Worm (Caenorhabditis elegans): ENCODE results near the gene cwf-19L2.

Gene cwf-19L2

ce11 chrIII:7299466-7299865 lies 6.0 kb downstream of the cwf-19L2 start, which contains the start of the genes B0361.14 and B0361.9:
TSS of gene B0361.14 (minus strand) at chrIII:7299531.
TSS of gene B0361.9 (minus strand) at chrIII:7299631.
- TF ChIP-seq ets-7 (tag; optimal IDR thresholded peaks at IDR 0.05) = no peak
- TF ChIP-seq tbx-11 (GFP tag; IDR thresholded peaks at IDR 0.05) = no peak
- TF ChIP-seq ama-1 (optimal IDR thresholded peaks at IDR 0.05) = no peak
- no peak for TF ChIP-seq hnd-1 (tag; optimal IDR thresholded peaks at IDR 0.05)
- TF ChIP-seq sea-1 (GFP tag; conservative IDR thresholded peaks at IDR 0.05) = no peak
- TF ChIP-seq hmg-4 (GFP tag; optimal IDR thresholded peaks at IDR 0.05) = no peak
- no peak for TF ChIP-seq B0310.2 (tag; optimal IDR thresholded peaks at IDR 0.05)
- no peak for TF ChIP-seq ceh-36 (tag; optimal IDR thresholded peaks at IDR 0.05)
- no peak for TF ChIP-seq ceh-13 (GFP tag; optimal IDR thresholded peaks at IDR 0.05)

DNA sequence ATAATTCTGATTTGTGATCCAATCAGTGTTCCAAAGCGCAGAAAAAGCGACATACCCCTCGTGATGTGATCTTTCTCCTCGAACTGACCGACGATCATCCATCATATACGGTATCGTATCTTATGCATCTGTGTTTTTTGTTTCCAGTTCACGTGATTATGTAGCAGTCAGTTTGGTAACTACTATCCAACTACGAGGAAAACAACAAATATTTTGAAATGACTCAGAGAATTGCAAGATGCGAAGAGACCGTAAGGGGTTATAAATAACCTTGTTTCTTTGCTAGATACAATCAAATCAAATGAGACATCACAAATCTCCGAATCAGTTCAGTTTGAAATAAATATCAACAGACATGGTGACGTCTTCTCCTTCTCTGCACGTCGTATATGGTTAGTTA lies 6.7 kb downstream of the cwf-19L2 start:
- TF ChIP-seq ceh-36 (tag; optimal IDR thresholded peaks at IDR 0.05) = no peak
- TF ChIP-seq hmbx-1 (tag; optimal IDR thresholded peaks at IDR 0.05) = no peak
- no peak for TF ChIP-seq scrt-1 (GFP tag; IDR thresholded peaks at IDR 0.05)
- TF ChIP-seq ceh-13 (GFP tag; optimal IDR thresholded peaks at IDR 0.05) = no peak
- no peak for TF ChIP-seq tbx-11 (GFP tag; IDR thresholded peaks at IDR 0.05)
- TF ChIP-seq ama-1 (optimal IDR thresholded peaks at IDR 0.05) = no peak
- no peak for TF ChIP-seq aly-1 (tag; optimal IDR thresholded peaks at IDR 0.05)
- TF ChIP-seq pes-1 (GFP tag; IDR thresholded peaks at IDR 0.05) = no peak
- no peak for TF ChIP-seq tbx-37 (GFP tag; conservative IDR thresholded peaks at IDR 0.05)
- no peak for TF ChIP-seq hmg-4 (GFP tag; optimal IDR thresholded peaks at IDR 0.05)
- TF ChIP-seq hnd-1 (tag; optimal IDR thresholded peaks at IDR 0.05) = no peak
- TF ChIP-seq sea-1 (GFP tag; conservative IDR thresholded peaks at IDR 0.05) = no peak
- no peak for TF ChIP-seq flt-1 (GFP tag; IDR thresholded peaks at IDR 0.05)
- no peak for TF ChIP-seq B0310.2 (tag; optimal IDR thresholded peaks at IDR 0.05)
- no peak for TF ChIP-seq F13C5.2 (tag; optimal IDR thresholded peaks at IDR 0.05)
- TF ChIP-seq ets-7 (tag; optimal IDR thresholded peaks at IDR 0.05) = no peak

- TF ChIP-seq F13C5.2 (tag; optimal IDR thresholded peaks at IDR 0.05) (no peak), flt-1 (GFP tag; IDR thresholded peaks at IDR 0.05) (no peak), hmbx-1 (tag; optimal IDR thresholded peaks at IDR 0.05) (no peak), B0310.2 (tag; optimal IDR thresholded peaks at IDR 0.05) (no peak), sea-1 (GFP tag; conservative IDR thresholded peaks at IDR 0.05) (no peak), tbx-37 (GFP tag; conservative IDR thresholded peaks at IDR 0.05) (no peak), ama-1 (optimal IDR thresholded peaks at IDR 0.05) (no peak), ets-7 (tag; optimal IDR thresholded peaks at IDR 0.05) (no peak), pes-1 (GFP tag; IDR thresholded peaks at IDR 0.05) (no peak)
Measured at ce11 chrIII:7300763-7301162, 7.3 kb downstream of the cwf-19L2 start.

- TF ChIP-seq ceh-36 (tag; optimal IDR thresholded peaks at IDR 0.05) (no peak), ceh-13 (GFP tag; optimal IDR thresholded peaks at IDR 0.05) (no peak), ets-7 (tag; optimal IDR thresholded peaks at IDR 0.05) (no peak), sea-1 (GFP tag; conservative IDR thresholded peaks at IDR 0.05) (no peak), hnd-1 (tag; optimal IDR thresholded peaks at IDR 0.05) (no peak)
Measured at ce11 chrIII:7301668-7302067, 8.2 kb downstream of the cwf-19L2 start.

DNA sequence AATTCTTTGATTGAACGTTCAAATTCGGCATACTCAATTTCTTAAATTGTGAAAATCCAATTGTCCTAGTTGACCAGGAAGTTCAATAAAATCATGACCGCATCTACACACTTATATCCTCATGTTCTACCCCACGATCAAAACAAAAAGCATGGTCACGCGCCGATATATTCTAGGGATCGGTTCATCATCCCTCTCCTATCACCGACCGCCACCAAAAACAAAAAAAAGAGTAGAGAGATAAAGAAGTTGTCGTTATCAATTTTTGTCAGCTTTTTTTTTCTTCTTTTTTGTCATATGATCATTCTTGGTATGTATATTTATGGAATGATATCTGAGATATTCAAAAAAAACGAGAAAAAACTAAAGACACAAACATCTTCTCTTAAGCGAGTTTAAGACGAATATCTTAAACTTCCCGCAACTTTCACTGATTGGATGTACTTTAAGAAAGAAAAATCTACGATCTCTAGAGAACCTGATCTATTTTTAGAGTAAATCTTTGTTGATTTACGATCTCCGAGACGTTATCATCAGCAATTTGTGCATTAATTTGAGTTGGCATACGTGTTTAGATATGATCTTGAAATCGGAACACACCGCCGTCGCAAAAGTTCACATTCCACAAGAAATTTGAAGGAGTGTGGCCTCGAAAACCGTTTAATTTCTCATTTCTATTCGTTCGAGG lies 11.7 kb downstream of the cwf-19L2 start:
- no peak for TF ChIP-seq ceh-36 (tag; optimal IDR thresholded peaks at IDR 0.05)
- no peak for TF ChIP-seq ets-7 (tag; optimal IDR thresholded peaks at IDR 0.05)
- no peak for TF ChIP-seq tbx-37 (GFP tag; conservative IDR thresholded peaks at IDR 0.05)
- TF ChIP-seq ceh-13 (GFP tag; optimal IDR thresholded peaks at IDR 0.05) = no peak
- no peak for TF ChIP-seq F13C5.2 (tag; optimal IDR thresholded peaks at IDR 0.05)
- TF ChIP-seq flt-1 (GFP tag; IDR thresholded peaks at IDR 0.05) = no peak
- no peak for TF ChIP-seq B0310.2 (tag; optimal IDR thresholded peaks at IDR 0.05)
- TF ChIP-seq pes-1 (GFP tag; IDR thresholded peaks at IDR 0.05) = no peak
- TF ChIP-seq hmbx-1 (tag; optimal IDR thresholded peaks at IDR 0.05) = no peak
- TF ChIP-seq hnd-1 (tag; optimal IDR thresholded peaks at IDR 0.05) = no peak
- TF ChIP-seq ama-1 (optimal IDR thresholded peaks at IDR 0.05) = no peak
- no peak for TF ChIP-seq tra-4 (tag; optimal IDR thresholded peaks at IDR 0.05)
- no peak for TF ChIP-seq scrt-1 (GFP tag; IDR thresholded peaks at IDR 0.05)
- no peak for TF ChIP-seq aly-1 (tag; optimal IDR thresholded peaks at IDR 0.05)
- TF ChIP-seq hmg-4 (GFP tag; optimal IDR thresholded peaks at IDR 0.05) = no peak
- TF ChIP-seq tbx-11 (GFP tag; IDR thresholded peaks at IDR 0.05) = no peak
- TF ChIP-seq sea-1 (GFP tag; conservative IDR thresholded peaks at IDR 0.05) = no peak

ce11 chrIII:7305649-7305977 lies 12.2 kb downstream of the cwf-19L2 start:
- TF ChIP-seq pes-1 (GFP tag; IDR thresholded peaks at IDR 0.05) (no peak), hmg-4 (GFP tag; optimal IDR thresholded peaks at IDR 0.05) (no peak), tbx-37 (GFP tag; conservative IDR thresholded peaks at IDR 0.05) (no peak), ets-7 (tag; optimal IDR thresholded peaks at IDR 0.05) (no peak), aly-1 (tag; optimal IDR thresholded peaks at IDR 0.05) (no peak), tbx-11 (GFP tag; IDR thresholded peaks at IDR 0.05) (no peak), scrt-1 (GFP tag; IDR thresholded peaks at IDR 0.05) (no peak), hnd-1 (tag; optimal IDR thresholded peaks at IDR 0.05) (no peak), ceh-13 (GFP tag; optimal IDR thresholded peaks at IDR 0.05) (no peak), hmbx-1 (tag; optimal IDR thresholded peaks at IDR 0.05) (no peak), F13C5.2 (tag; optimal IDR thresholded peaks at IDR 0.05) (no peak), B0310.2 (tag; optimal IDR thresholded peaks at IDR 0.05) (no peak), ceh-36 (tag; optimal IDR thresholded peaks at IDR 0.05) (no peak)

DNA sequence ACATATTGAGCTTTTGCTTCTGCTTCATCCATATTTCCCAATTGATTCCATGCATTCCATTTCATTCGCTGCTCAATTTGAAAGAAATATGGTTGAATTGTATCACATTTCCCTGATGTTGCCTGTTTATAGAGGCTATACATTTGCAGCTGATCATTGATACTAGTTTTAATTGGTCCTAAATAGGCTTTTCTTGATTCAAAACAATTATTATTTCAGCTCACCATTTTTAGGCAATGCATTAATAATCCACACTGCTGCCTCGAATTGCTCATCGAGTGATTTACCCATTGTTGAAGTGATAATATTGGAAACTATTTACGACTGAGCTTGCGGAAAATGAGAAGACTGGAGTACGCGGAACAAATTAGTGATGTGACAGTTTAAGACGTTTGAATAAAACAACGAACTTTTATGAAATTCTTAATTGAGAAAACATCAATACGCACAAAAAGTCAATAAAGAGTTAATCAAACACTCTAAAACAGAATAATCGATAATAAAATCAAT lies 15.2 kb downstream of the cwf-19L2 start, which contains the start of gene acbp-4:
TSS of gene acbp-4 (minus strand) at position 510 of the 510 bp plus-strand sequence.
- TF ChIP-seq pes-1 (GFP tag; IDR thresholded peaks at IDR 0.05) (no peak), tra-4 (tag; optimal IDR thresholded peaks at IDR 0.05) (no peak), hmg-4 (GFP tag; optimal IDR thresholded peaks at IDR 0.05) (no peak), ama-1 (optimal IDR thresholded peaks at IDR 0.05) (no peak), aly-1 (tag; optimal IDR thresholded peaks at IDR 0.05) (no peak), F13C5.2 (tag; optimal IDR thresholded peaks at IDR 0.05) (no peak), ceh-36 (tag; optimal IDR thresholded peaks at IDR 0.05) (no peak), hnd-1 (tag; optimal IDR thresholded peaks at IDR 0.05) (no peak), tbx-37 (GFP tag; conservative IDR thresholded peaks at IDR 0.05) (no peak), ceh-13 (GFP tag; optimal IDR thresholded peaks at IDR 0.05) (no peak), sea-1 (GFP tag; conservative IDR thresholded peaks at IDR 0.05) (no peak), flt-1 (GFP tag; IDR thresholded peaks at IDR 0.05) (no peak), ets-7 (tag; optimal IDR thresholded peaks at IDR 0.05) (no peak)

Measured in whole organism, early embryonic.